Worm (Caenorhabditis elegans): Measurements from ENCODE around the gene T10B10.4.
A peak's percentile ranks its signal among the peaks of the same experiment; 100 is the strongest.

Gene T10B10.4

ce11 chrX:15233684-15234083 is 43.8 kb downstream of the T10B10.4 start:
- TF ChIP-seq K02D7.2 (tag; optimal IDR thresholded peaks at IDR 0.05) (no peak), unc-42 (tag; optimal IDR thresholded peaks at IDR 0.05) (peak; percentile 14)

DNA sequence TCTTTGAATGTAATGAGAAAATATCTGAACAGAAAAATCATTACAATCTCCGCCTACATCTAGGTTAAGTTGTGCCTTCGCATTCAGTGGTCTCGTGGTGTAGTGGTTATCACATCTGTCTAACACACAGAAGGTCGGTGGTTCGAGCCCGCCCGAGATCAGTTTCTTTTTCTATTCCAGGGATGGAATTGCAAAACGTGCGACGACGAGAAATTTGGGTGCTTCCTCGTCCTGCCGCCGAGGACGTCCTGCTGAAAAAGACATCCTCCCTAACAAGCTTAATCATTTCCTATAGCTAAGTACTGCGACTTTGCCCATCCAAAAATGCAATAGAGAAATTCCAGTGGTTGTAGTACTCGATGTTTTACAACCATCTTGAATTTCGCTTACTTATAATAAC is 46.1 kb downstream of the T10B10.4 start:
- TF ChIP-seq zip-5 (tag; optimal IDR thresholded peaks at IDR 0.05): no peak
- TF ChIP-seq elt-2 (tag; optimal IDR thresholded peaks at IDR 0.05): peak; percentile 16

DNA sequence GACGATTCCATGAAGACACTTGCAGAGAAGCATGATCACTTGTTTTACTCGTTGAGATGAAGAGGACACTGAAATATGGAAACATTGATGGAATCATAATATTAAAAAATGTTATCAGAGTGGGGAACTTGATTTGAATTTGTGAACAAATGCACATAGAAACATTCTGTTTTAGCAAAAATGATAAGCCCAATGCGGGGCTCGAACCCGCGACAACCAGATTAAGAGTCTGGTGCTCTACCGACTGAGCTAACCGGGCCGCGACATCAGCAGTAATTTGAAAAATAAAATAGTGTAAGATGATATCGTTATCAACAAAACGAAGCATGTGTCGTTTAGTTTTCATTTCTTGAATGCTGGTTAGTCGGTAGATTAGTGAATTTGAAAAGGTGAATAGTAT is 51.2 kb downstream of the T10B10.4 start:
- no peak for TF ChIP-seq syd-9 (tag; optimal IDR thresholded peaks at IDR 0.05)
- TF ChIP-seq ttx-3 (tag; optimal IDR thresholded peaks at IDR 0.05): no peak
- TF ChIP-seq fkh-10 (GFP tag; optimal IDR thresholded peaks at IDR 0.05): no peak
- TF ChIP-seq ceh-14 (tag; optimal IDR thresholded peaks at IDR 0.05): no peak
- no peak for TF ChIP-seq pqm-1 (tag; optimal IDR thresholded peaks at IDR 0.05)
- TF ChIP-seq pha-2 (tag; optimal IDR thresholded peaks at IDR 0.05): no peak
- no peak for TF ChIP-seq elt-4 (tag; optimal IDR thresholded peaks at IDR 0.05)
- TF ChIP-seq elt-2 (tag; optimal IDR thresholded peaks at IDR 0.05): no peak
- no peak for TF ChIP-seq dmd-4 (tag; optimal IDR thresholded peaks at IDR 0.05; ENCODE audit: borderline replicate concordance)
- no peak for TF ChIP-seq ceh-34 (tag; optimal IDR thresholded peaks at IDR 0.05)
- TF ChIP-seq nhr-11 (tag; optimal IDR thresholded peaks at IDR 0.05): no peak
- no peak for TF ChIP-seq hlh-15 (tag; optimal IDR thresholded peaks at IDR 0.05)
- no peak for TF ChIP-seq gmeb-2 (tag; optimal IDR thresholded peaks at IDR 0.05)
- TF ChIP-seq ceh-22 (tag; optimal IDR thresholded peaks at IDR 0.05): no peak
- TF ChIP-seq eyg-1 (tag; optimal IDR thresholded peaks at IDR 0.05): no peak
- TF ChIP-seq K09A11.1 (tag; optimal IDR thresholded peaks at IDR 0.05; ENCODE audit: insufficient read depth): no peak
